Worm (Caenorhabditis elegans) whole organism, L1 larva: ENCODE results near the gene F28F5.4.

ENCODE experiments used
- ama-1 ChIP-seq: fragments of 150-350 bp; optimal IDR thresholded peaks from 2 replicates; lab custom pipeline; 2014
- ceh-8 ChIP-seq: fragments of 200-800 bp; sonication (Bioruptor generic); optimal IDR thresholded peaks from 2 replicates; lab custom pipeline; 2018; ENCODE audit warnings: mild to moderate bottlenecking, missing genetic modification characterization, moderate library complexity, missing compliant biosample characterization
- egl-13 ChIP-seq: sonication (generic microtip); optimal IDR thresholded peaks from 2 replicates; lab custom pipeline; 2016; ENCODE audit warnings: missing genotype, missing genetic modification reagents, missing genetic modification characterization, missing compliant biosample characterization
- fos-1 ChIP-seq: fragments of 150-350 bp; optimal IDR thresholded peaks from 2 replicates; lab custom pipeline; 2014; ENCODE audit warnings: missing biosample characterization, missing genetic modification characterization
- nhr-12 ChIP-seq: sonication (generic microtip); optimal IDR thresholded peaks from 2 replicates; lab custom pipeline; 2017; ENCODE audit warnings: missing biosample characterization, missing genetic modification characterization
- nhr-28 ChIP-seq: fragments of 150-350 bp; optimal IDR thresholded peaks from 2 replicates; lab custom pipeline; 2014; ENCODE audit warnings: missing biosample characterization, missing genetic modification characterization
- nhr-77 ChIP-seq: fragments of 150-350 bp; optimal IDR thresholded peaks from 2 replicates; lab custom pipeline; 2014; ENCODE audit warnings: missing biosample characterization, missing genetic modification characterization
- pag-3 ChIP-seq: sonication (generic microtip); optimal IDR thresholded peaks from 2 replicates; lab custom pipeline; 2017; ENCODE audit warnings: missing genetic modification characterization, mild to moderate bottlenecking, missing compliant biosample characterization, antibody characterized with exemption, borderline replicate concordance; ENCODE audit not compliant: insufficient read depth
- pqm-1 ChIP-seq: sonication (generic microtip); optimal IDR thresholded peaks from 3 replicates; lab custom pipeline; 2017; ENCODE audit warnings: missing biosample characterization, missing genetic modification characterization
- unc-130 ChIP-seq: fragments of 150-350 bp; optimal IDR thresholded peaks from 2 replicates; lab custom pipeline; 2017; ENCODE audit warnings: missing biosample characterization, missing genetic modification characterization, inconsistent platforms

ce11 chrIII:6831312-6831711 lies 14.5 kb upstream of the F28F5.4 start:
- TF ChIP-seq unc-130 (no peak), ceh-8 (GFP tag; lab: Kevin White, UChicago) (no peak), nhr-77 (no peak), pqm-1 (tag; lab: Kevin White, UChicago) (no peak), nhr-12 (no peak), ama-1 (lab: Kevin White, UChicago) (no peak), egl-13 (tag; lab: Kevin White, UChicago) (no peak), pag-3 (tag; lab: Kevin White, UChicago) (no peak), fos-1 (no peak), nhr-28 (tag; lab: Kevin White, UChicago) (no peak)
